ENCODE assay signal across 6 fruit fly cellular contexts in genomic region chrX:15594230-15594857, dm6.
TF ChIP-seq lines count a peak whose summit lies in the region.

No protein-coding gene starts in this region.

- peak; percentile 78 to 92 for TF ChIP-seq CTCF in S2 (optimal IDR thresholded peaks at IDR 0.05; lab: Kevin White, UChicago)
- peak; percentile 97 for TF ChIP-seq CTCF in whole organism, embryonic (GFP tag; optimal IDR thresholded peaks at IDR 0.05; lab: Kevin White, UChicago)

TF ChIP-seq in whole organism, adult, 20 proteins besides CTCF, POLR2A, EP300 and RAD21:
- TF ChIP-seq Mnt (GFP tag; optimal IDR thresholded peaks at IDR 0.05; lab: Kevin White, UChicago) (peak; percentile 4), CG1620 (GFP tag; optimal IDR thresholded peaks at IDR 0.05; lab: Kevin White, UChicago) (peak; percentile 59), CG33017 (tag; optimal IDR thresholded peaks at IDR 0.05; lab: Kevin White, UChicago) (no peak)
TF ChIP-seq in whole organism, adult: peak in this region for 2.

TF ChIP-seq in whole organism, embryonic, 481 proteins besides CTCF, POLR2A, EP300 and RAD21 (continues in another document):
- TF ChIP-seq CG11247 (GFP tag; IDR thresholded peaks at IDR 0.05; lab: Robert Waterston, UW), result peak; percentile 77
- no peak for TF ChIP-seq Mes4 (GFP tag; optimal IDR thresholded peaks at IDR 0.05; lab: Kevin White, UChicago)
- TF ChIP-seq CG1832 (GFP tag; optimal IDR thresholded peaks at IDR 0.05; lab: Kevin White, UChicago), result no peak
- no peak for TF ChIP-seq pfk (GFP tag; optimal IDR thresholded peaks at IDR 0.05; lab: Kevin White, UChicago)
- no peak for TF ChIP-seq nerfin-1 (tag; optimal IDR thresholded peaks at IDR 0.05; lab: Kevin White, UChicago)
- no peak for TF ChIP-seq dati (GFP tag; IDR thresholded peaks at IDR 0.05; lab: Robert Waterston, UW)
- no peak for TF ChIP-seq CG17568 (GFP tag; optimal IDR thresholded peaks at IDR 0.05; lab: Kevin White, UChicago)
- TF ChIP-seq CG1603 (tag; optimal IDR thresholded peaks at IDR 0.05; lab: Kevin White, UChicago), result peak; percentile 21
- no peak for TF ChIP-seq CG10431 (GFP tag; optimal IDR thresholded peaks at IDR 0.05; lab: Kevin White, UChicago)
- no peak for TF ChIP-seq CG8089 (GFP tag; optimal IDR thresholded peaks at IDR 0.05; lab: Kevin White, UChicago)
- no peak for TF ChIP-seq peb (GFP tag; IDR thresholded peaks at IDR 0.05; lab: Robert Waterston, UW)
- TF ChIP-seq gem (tag; optimal IDR thresholded peaks at IDR 0.05; lab: Kevin White, UChicago), result peak; percentile 35
- peak; percentile 65 for TF ChIP-seq E2f1 (GFP tag; IDR thresholded peaks at IDR 0.05; lab: Robert Waterston, UW)
- no peak for TF ChIP-seq CG31388 (GFP tag; optimal IDR thresholded peaks at IDR 0.05; lab: Kevin White, UChicago)
- no peak for TF ChIP-seq D19B (GFP tag; optimal IDR thresholded peaks at IDR 0.05; lab: Kevin White, UChicago)
- TF ChIP-seq stwl (tag; optimal IDR thresholded peaks at IDR 0.05; lab: Kevin White, UChicago), result peak; percentile 24
- TF ChIP-seq CG12071 (GFP tag; optimal IDR thresholded peaks at IDR 0.05; lab: Kevin White, UChicago), result no peak
- no peak for TF ChIP-seq crp (GFP tag; optimal IDR thresholded peaks at IDR 0.05; lab: Kevin White, UChicago)
- TF ChIP-seq Mad (GFP tag; optimal IDR thresholded peaks at IDR 0.05; lab: Kevin White, UChicago), result no peak
- TF ChIP-seq Fer2 (tag; optimal IDR thresholded peaks at IDR 0.05; lab: Kevin White, UChicago), result no peak
- TF ChIP-seq CG17912 (GFP tag; optimal IDR thresholded peaks at IDR 0.05; lab: Kevin White, UChicago), result no peak
- TF ChIP-seq Usf (GFP tag; optimal IDR thresholded peaks at IDR 0.05; lab: Kevin White, UChicago), result no peak
- peak; percentile 28; the same call in 1 of the 2 replicates for TF ChIP-seq ttk (GFP tag; IDR thresholded peaks at IDR 0.05; lab: Robert Waterston, UW)

TF ChIP-seq in whole organism, prepupa, 60 proteins besides CTCF, POLR2A, EP300 and RAD21 (continues in another document):
- TF ChIP-seq CG10669 (GFP tag; optimal IDR thresholded peaks at IDR 0.05; lab: Kevin White, UChicago) (no peak), Ets21C (GFP tag; optimal IDR thresholded peaks at IDR 0.05; lab: Kevin White, UChicago) (no peak), CG8319 (GFP tag; optimal IDR thresholded peaks at IDR 0.05; lab: Kevin White, UChicago) (no peak), dac (GFP tag; optimal IDR thresholded peaks at IDR 0.05; lab: Kevin White, UChicago) (no peak), salr (GFP tag; optimal IDR thresholded peaks at IDR 0.05; lab: Kevin White, UChicago) (no peak), pdm3 (GFP tag; optimal IDR thresholded peaks at IDR 0.05; lab: Kevin White, UChicago) (no peak), dsx (GFP tag; optimal IDR thresholded peaks at IDR 0.05; lab: Kevin White, UChicago; ENCODE audit: poor library complexity, severe bottlenecking) (no peak), Sox102F (GFP tag; optimal IDR thresholded peaks at IDR 0.05; lab: Kevin White, UChicago) (no peak), CG9139 (GFP tag; optimal IDR thresholded peaks at IDR 0.05; lab: Kevin White, UChicago) (no peak), CG31627 (GFP tag; optimal IDR thresholded peaks at IDR 0.05; lab: Kevin White, UChicago) (peak; percentile 49), Sox15 (GFP tag; optimal IDR thresholded peaks at IDR 0.05; lab: Kevin White, UChicago) (no peak), ss (GFP tag; optimal IDR thresholded peaks at IDR 0.05; lab: Kevin White, UChicago) (peak in 1 of 2 experiments; percentile 6), CG15336 (GFP tag; IDR thresholded peaks at IDR 0.05; lab: Robert Waterston, UW) (no peak; the same call in 1 of the 2 replicates), Blimp-1 (GFP tag; optimal IDR thresholded peaks at IDR 0.05; lab: Kevin White, UChicago) (no peak), CG11902 (GFP tag; optimal IDR thresholded peaks at IDR 0.05; lab: Kevin White, UChicago) (no peak), CG6163 (GFP tag; IDR thresholded peaks at IDR 0.05; lab: Robert Waterston, UW) (0 out of 3 replicates have a peak, but pooled peaks have one; percentile 12), Gug (GFP tag; IDR thresholded peaks at IDR 0.05; lab: Robert Waterston, UW) (no peak), Lpt (GFP tag; optimal IDR thresholded peaks at IDR 0.05; lab: Kevin White, UChicago) (no peak), Eip93F (GFP tag; optimal IDR thresholded peaks at IDR 0.05; lab: Kevin White, UChicago) (no peak), CG6792 (GFP tag; optimal IDR thresholded peaks at IDR 0.05; lab: Kevin White, UChicago) (no peak), CG6808 (GFP tag; optimal IDR thresholded peaks at IDR 0.05; lab: Kevin White, UChicago) (no peak), CG6854 (GFP tag; optimal IDR thresholded peaks at IDR 0.05; lab: Kevin White, UChicago) (no peak), Hr38 (GFP tag; optimal IDR thresholded peaks at IDR 0.05; lab: Kevin White, UChicago) (no peak)

TF ChIP-seq in whole organism, pupa, 21 proteins besides CTCF, POLR2A, EP300 and RAD21:
- TF ChIP-seq Ets98B (GFP tag; IDR thresholded peaks at IDR 0.05; lab: Robert Waterston, UW) (peak; percentile 1; the same call in 1 of the 2 replicates), CG32121 (GFP tag; IDR thresholded peaks at IDR 0.05; lab: Robert Waterston, UW) (no peak), rn (GFP tag; IDR thresholded peaks at IDR 0.05; lab: Robert Waterston, UW) (no peak), CG12605 (GFP tag; IDR thresholded peaks at IDR 0.05; lab: Robert Waterston, UW) (no peak), CG4496 (GFP tag; IDR thresholded peaks at IDR 0.05; lab: Robert Waterston, UW) (0 out of 3 replicates have a peak, but pooled peaks have one; percentile 4), EcR (GFP tag; optimal IDR thresholded peaks at IDR 0.05; lab: Kevin White, UChicago) (no peak), CG34367 (tag; optimal IDR thresholded peaks at IDR 0.05; lab: Kevin White, UChicago) (no peak), Pif1A (GFP tag; optimal IDR thresholded peaks at IDR 0.05; lab: Kevin White, UChicago) (no peak), CG13204 (GFP tag; optimal IDR thresholded peaks at IDR 0.05; lab: Kevin White, UChicago) (no peak), CG10348 (GFP tag; IDR thresholded peaks at IDR 0.05; lab: Robert Waterston, UW) (no peak)
TF ChIP-seq in whole organism, pupa: peak in this region for 2.

TF ChIP-seq in whole organism, wandering third instar larva, 38 proteins besides CTCF, POLR2A, EP300 and RAD21:
- TF ChIP-seq HLH106 (tag; optimal IDR thresholded peaks at IDR 0.05; lab: Kevin White, UChicago), result peak; percentile 27
- TF ChIP-seq Hnf4 (GFP tag; optimal IDR thresholded peaks at IDR 0.05; lab: Kevin White, UChicago), result peak; percentile 32
- peak in 1 of 2 experiments; percentile 20 for TF ChIP-seq foxo (GFP tag; optimal IDR thresholded peaks at IDR 0.05; lab: Kevin White, UChicago)
- TF ChIP-seq h (GFP tag; optimal IDR thresholded peaks at IDR 0.05; lab: Kevin White, UChicago), result peak; percentile 13
- TF ChIP-seq Dif (GFP tag; optimal IDR thresholded peaks at IDR 0.05; lab: Kevin White, UChicago; ENCODE audit: partially characterized antibody), result no peak
- peak; percentile 19 for TF ChIP-seq rgr (GFP tag; optimal IDR thresholded peaks at IDR 0.05; lab: Kevin White, UChicago)
- peak; percentile 28 for TF ChIP-seq brk (GFP tag; optimal IDR thresholded peaks at IDR 0.05; lab: Kevin White, UChicago)
- TF ChIP-seq Sp1 (GFP tag; optimal IDR thresholded peaks at IDR 0.05; lab: Kevin White, UChicago), result no peak
- no peak for TF ChIP-seq GATAd (GFP tag; optimal IDR thresholded peaks at IDR 0.05; lab: Kevin White, UChicago)
- TF ChIP-seq Myc (optimal IDR thresholded peaks at IDR 0.05; lab: Kevin White, UChicago), result peak; percentile 68
- no peak for TF ChIP-seq usp (GFP tag; optimal IDR thresholded peaks at IDR 0.05; lab: Kevin White, UChicago)
